Worm (Caenorhabditis elegans): ENCODE data around the gene F02A9.1.

The F02A9.1 gene

DNA sequence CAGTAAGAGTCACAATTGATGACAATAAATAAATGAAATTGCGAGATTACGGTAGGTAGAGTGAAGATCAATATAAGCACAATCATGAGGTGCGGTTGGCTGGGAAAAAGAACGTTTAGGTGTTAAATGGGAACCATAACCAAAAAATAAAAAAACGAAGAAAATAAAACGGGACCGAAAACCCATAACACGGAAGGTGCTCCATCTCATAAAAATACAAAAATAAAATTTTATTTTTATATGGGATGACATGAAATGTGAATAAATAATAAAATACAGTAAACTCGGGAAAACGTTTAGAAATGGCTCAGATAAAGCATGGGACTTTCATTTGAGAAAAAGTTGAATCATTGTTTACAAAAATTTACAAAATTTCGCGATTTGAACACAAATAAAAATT, 2.1 kb downstream of the F02A9.1 start, which contains the start of gene F02A9.7:
Gene F02A9.7, minus strand, starts transcription at position 101 of the 400 bp plus-strand sequence.
- TF ChIP-seq mdl-1 (tag; optimal IDR thresholded peaks at IDR 0.05): no peak
- TF ChIP-seq fkh-8 (tag; optimal IDR thresholded peaks at IDR 0.05): no peak
- no peak for TF ChIP-seq sup-37 (GFP tag; optimal IDR thresholded peaks at IDR 0.05)
- TF ChIP-seq ces-1 (GFP tag; optimal IDR thresholded peaks at IDR 0.05): no peak
- TF ChIP-seq unc-86 (tag; optimal IDR thresholded peaks at IDR 0.05): no peak
- TF ChIP-seq ama-1 (optimal IDR thresholded peaks at IDR 0.05): no peak
- no peak for TF ChIP-seq mab-9 (GFP tag; IDR thresholded peaks at IDR 0.05)
- TF ChIP-seq fos-1 (tag; optimal IDR thresholded peaks at IDR 0.05): no peak
- no peak for TF ChIP-seq nhr-71 (tag; optimal IDR thresholded peaks at IDR 0.05)

- TF ChIP-seq vab-15 (tag; optimal IDR thresholded peaks at IDR 0.05) (no peak), Y116A8C.19 (tag; optimal IDR thresholded peaks at IDR 0.05; ENCODE audit: borderline replicate concordance) (no peak), egl-27 (tag; optimal IDR thresholded peaks at IDR 0.05) (no peak), xbp-1 (tag; optimal IDR thresholded peaks at IDR 0.05) (no peak), ces-1 (GFP tag; optimal IDR thresholded peaks at IDR 0.05) (no peak), nhr-76 (tag; optimal IDR thresholded peaks at IDR 0.05) (no peak), unc-130 (tag; optimal IDR thresholded peaks at IDR 0.05) (no peak), mef-2 (tag; optimal IDR thresholded peaks at IDR 0.05) (no peak), fkh-10 (GFP tag; optimal IDR thresholded peaks at IDR 0.05) (no peak), ceh-82 (tag; optimal IDR thresholded peaks at IDR 0.05) (no peak), nhr-20 (tag; optimal IDR thresholded peaks at IDR 0.05) (no peak)
These were observed 4.9 kb downstream of the F02A9.1 start for ce11 chrIII:9072704-9073103.

DNA sequence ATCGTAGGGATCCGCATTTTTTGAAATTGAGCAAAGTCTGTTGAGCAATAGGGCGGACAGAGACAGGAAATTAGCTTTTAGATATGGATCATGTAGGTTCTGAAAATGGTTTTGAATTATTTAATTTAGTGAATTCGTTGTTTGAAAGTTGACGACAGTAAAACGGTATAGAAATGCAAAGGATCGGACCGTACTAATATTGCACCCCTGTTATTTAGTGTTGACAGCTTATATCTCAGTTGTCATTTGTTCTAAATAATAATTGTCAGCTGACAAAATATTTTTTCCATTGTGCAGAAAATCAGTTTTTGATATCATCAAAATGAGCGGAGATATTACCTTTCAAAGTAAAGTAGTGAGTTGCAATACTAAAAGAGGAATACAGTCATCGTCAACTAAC, 6.2 kb downstream of the F02A9.1 start, which contains the start of gene lin-12:
Gene lin-12, minus strand, starts transcription at position 101 of the 400 bp plus-strand sequence.
- TF ChIP-seq efl-1 (optimal IDR thresholded peaks at IDR 0.05) (no peak), efl-1 (GFP tag; optimal IDR thresholded peaks at IDR 0.05 in 1 of 2) (peak in 1 of 2 experiments; percentile 64), nhr-47 (tag; optimal IDR thresholded peaks at IDR 0.05) (no peak)

- TF ChIP-seq nhr-76 (tag; optimal IDR thresholded peaks at IDR 0.05) (no peak), ceh-63 (GFP tag; optimal IDR thresholded peaks at IDR 0.05) (no peak), sup-37 (GFP tag; optimal IDR thresholded peaks at IDR 0.05) (no peak), ceh-82 (tag; optimal IDR thresholded peaks at IDR 0.05) (no peak), zag-1 (tag; optimal IDR thresholded peaks at IDR 0.05) (no peak), unc-62 (GFP tag; optimal IDR thresholded peaks at IDR 0.05) (no peak), ets-5 (GFP tag; IDR thresholded peaks at IDR 0.05) (no peak), dsc-1 (tag; optimal IDR thresholded peaks at IDR 0.05) (no peak), nhr-85 (tag) (no peak), ces-1 (GFP tag; optimal IDR thresholded peaks at IDR 0.05) (no peak), ceh-88 (GFP tag; IDR thresholded peaks at IDR 0.05) (no peak)
These were observed 7.9 kb downstream of the F02A9.1 start for ce11 chrIII:9069712-9070111.

ce11 chrIII:9060267-9060666, 17.3 kb downstream of the F02A9.1 start:
- TF ChIP-seq nhr-19 (GFP tag; conservative IDR thresholded peaks at IDR 0.05) (0 out of 2 replicates have a peak, but pooled peaks have one; percentile 10), nhr-71 (tag; optimal IDR thresholded peaks at IDR 0.05) (peak; percentile 56), lin-39 (tag; optimal IDR thresholded peaks at IDR 0.05) (no peak), mep-1 (tag; optimal IDR thresholded peaks at IDR 0.05) (peak; percentile 27), ztf-11 (tag; optimal IDR thresholded peaks at IDR 0.05) (no peak), aly-2 (tag; optimal IDR thresholded peaks at IDR 0.05) (peak; percentile 72)

DNA sequence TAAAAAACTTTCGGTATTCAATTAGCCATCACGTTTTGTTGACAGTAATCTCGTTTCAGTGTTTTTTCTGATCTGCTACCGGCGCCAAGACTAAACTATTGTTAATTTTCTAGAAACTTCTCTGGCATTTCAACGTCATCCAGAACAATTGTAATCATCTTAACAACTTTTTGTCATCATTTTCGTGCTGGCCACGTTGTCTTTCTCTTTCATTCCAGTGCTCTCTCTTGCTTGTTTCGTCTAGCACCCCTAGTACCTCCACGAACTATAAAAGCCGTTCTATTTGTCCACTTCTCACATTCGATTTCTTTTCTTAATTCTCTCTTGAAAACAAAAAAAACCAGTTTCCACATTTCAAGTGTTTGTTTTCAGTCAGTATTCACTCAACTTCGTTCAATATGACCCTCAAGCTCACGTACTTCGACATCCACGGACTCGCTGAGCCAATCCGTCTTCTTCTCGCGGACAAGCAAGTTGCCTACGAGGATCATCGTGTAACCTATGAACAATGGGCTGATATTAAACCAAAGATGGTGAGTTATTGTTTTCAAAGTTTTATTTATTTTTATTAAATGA, 18.6 kb downstream of the F02A9.1 start, which contains the start of gene gst-1:
Gene gst-1, plus strand, starts transcription at position 373 of the 576 bp plus-strand sequence.
- TF ChIP-seq fkh-10 (GFP tag; optimal IDR thresholded peaks at IDR 0.05): no peak
- TF ChIP-seq nhr-20 (tag; optimal IDR thresholded peaks at IDR 0.05): peak; percentile 67
- TF ChIP-seq lin-35 (GFP tag; optimal IDR thresholded peaks at IDR 0.05): peak in 1 of 2 experiments; percentile 33
- TF ChIP-seq C16A3.4 (tag; optimal IDR thresholded peaks at IDR 0.05): no peak
- TF ChIP-seq nhr-85 (tag): no peak
- TF ChIP-seq fkh-8 (tag; optimal IDR thresholded peaks at IDR 0.05): no peak
- TF ChIP-seq mdl-1 (tag; optimal IDR thresholded peaks at IDR 0.05): peak in 1 of 2 experiments; percentile 22
- no peak for TF ChIP-seq ceh-8 (GFP tag; optimal IDR thresholded peaks at IDR 0.05)
- no peak for TF ChIP-seq xbp-1 (tag; optimal IDR thresholded peaks at IDR 0.05)
- TF ChIP-seq unc-30 (tag; optimal IDR thresholded peaks at IDR 0.05): no peak
- TF ChIP-seq irx-1 (tag; optimal IDR thresholded peaks at IDR 0.05): no peak
- TF ChIP-seq lin-14 (GFP tag; optimal IDR thresholded peaks at IDR 0.05): peak; percentile 31
- TF ChIP-seq hpl-2 (GFP tag; optimal IDR thresholded peaks at IDR 0.05): no peak
- TF ChIP-seq nhr-90 (tag; optimal IDR thresholded peaks at IDR 0.05; ENCODE audit: poor library complexity): no peak
- peak; percentile 46 for TF ChIP-seq elt-2 (tag; optimal IDR thresholded peaks at IDR 0.05)
- peak; percentile 10 for TF ChIP-seq swsn-7 (tag; optimal IDR thresholded peaks at IDR 0.05)
